Fruit fly (Drosophila melanogaster) whole organism, pupa: ENCODE data around the gene aay.

Experiments
- CG10348 ChIP-seq: fragments of 200-800 bp; sonication (Bioruptor generic); IDR thresholded peaks from 2 replicates; pipeline ENCODE4 v1.3.6; 2022; ENCODE audit warnings: missing biosample characterization, missing genetic modification characterization
- CG12605 ChIP-seq: fragments of 200-800 bp; sonication (Bioruptor generic); IDR thresholded peaks from 2 replicates; pipeline ENCODE4 v1.3.6; 2022; ENCODE audit warnings: missing biosample characterization, missing genetic modification characterization
- CG14655 ChIP-seq: fragments of 200-800 bp; sonication (Bioruptor generic); optimal IDR thresholded peaks from 3 replicates; lab custom pipeline; 2017; ENCODE audit warnings: mild to moderate bottlenecking, missing biosample characterization, missing genetic modification reagents, missing genetic modification characterization
- CG15710 ChIP-seq: fragments of 200-800 bp; sonication (Bioruptor generic); optimal IDR thresholded peaks from 2 replicates; lab custom pipeline; 2018; ENCODE audit warnings: missing biosample characterization, mild to moderate bottlenecking, missing genetic modification characterization, moderate library complexity
- CG17806 ChIP-seq: fragments of 200-800 bp; sonication (Bioruptor generic); optimal IDR thresholded peaks from 2 replicates; lab custom pipeline; 2018; ENCODE audit warnings: missing biosample characterization, mild to moderate bottlenecking, missing genetic modification characterization, moderate library complexity
- CG34367 ChIP-seq: fragments of 200-800 bp; sonication (Bioruptor generic); optimal IDR thresholded peaks from 2 replicates; lab custom pipeline; 2018; ENCODE audit warnings: missing biosample characterization, mild to moderate bottlenecking, missing genetic modification characterization
- CG4496 ChIP-seq: fragments of 200-800 bp; sonication (Bioruptor generic); IDR thresholded peaks from 3 replicates; pipeline ENCODE4 v1.3.6; 2022; ENCODE audit warnings: missing biosample characterization, missing genetic modification characterization
- CG8159 ChIP-seq: fragments of 200-800 bp; sonication (Bioruptor generic); optimal IDR thresholded peaks from 3 replicates; lab custom pipeline; 2018; ENCODE audit warnings: missing biosample characterization, mild to moderate bottlenecking, missing genetic modification characterization, moderate library complexity
- CG9948 ChIP-seq: fragments of 200-800 bp; sonication (Bioruptor generic); optimal IDR thresholded peaks from 2 replicates; lab custom pipeline; 2018; ENCODE audit warnings: missing biosample characterization, mild to moderate bottlenecking, missing genetic modification characterization, moderate library complexity
- D1 ChIP-seq: fragments of 200-800 bp; sonication (Bioruptor generic); optimal IDR thresholded peaks from 2 replicates; lab custom pipeline; 2018; ENCODE audit warnings: missing biosample characterization, mild to moderate bottlenecking, missing genetic modification characterization, moderate library complexity
- EcR ChIP-seq: fragments of 200-800 bp; sonication (Bioruptor generic); optimal IDR thresholded peaks from 3 replicates; lab custom pipeline; 2019; ENCODE audit warnings: missing biosample characterization, missing genetic modification characterization, mild to moderate bottlenecking, moderate library complexity, missing genetic modification reagents
- Pif1A ChIP-seq: fragments of 200-800 bp; sonication (Bioruptor generic); optimal IDR thresholded peaks from 3 replicates; lab custom pipeline; 2016; ENCODE audit warnings: missing biosample characterization, missing genetic modification characterization
- fd96Ca ChIP-seq: fragments of 200-800 bp; sonication (Bioruptor generic); IDR thresholded peaks from 3 replicates; pipeline ENCODE4 v1.3.6; 2022; ENCODE audit warnings: missing biosample characterization, missing genetic modification characterization

DNA sequence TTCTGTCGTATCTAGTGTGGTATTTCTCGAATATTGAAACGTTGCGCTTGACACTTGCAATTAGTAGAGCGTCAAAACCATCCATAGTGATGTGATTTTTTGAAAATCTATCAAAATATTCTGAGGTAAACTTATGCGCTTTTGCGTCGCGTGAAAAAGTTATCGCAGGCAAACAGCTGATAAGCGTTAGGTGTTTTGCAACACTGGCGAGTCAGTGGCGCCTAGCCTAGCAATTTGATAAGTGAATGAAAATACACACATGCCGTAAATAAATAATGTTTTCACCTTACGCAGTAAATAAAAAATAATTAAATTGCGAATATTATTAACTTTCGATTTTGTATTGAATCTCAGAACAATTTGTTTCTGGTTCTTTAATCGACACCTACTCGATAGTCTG lies 12.3 kb downstream of the aay start, which contains the start of gene CG42526:
- no peak for TF ChIP-seq EcR (GFP tag; lab: Kevin White, UChicago)
- no peak for TF ChIP-seq CG14655 (GFP tag; lab: Kevin White, UChicago)
- TF ChIP-seq CG8159 (tag; lab: Kevin White, UChicago): no peak
- TF ChIP-seq CG34367 (tag; lab: Kevin White, UChicago): peak; percentile 27
- TF ChIP-seq Pif1A (GFP tag; lab: Kevin White, UChicago): no peak
- no peak for TF ChIP-seq CG12605
- TF ChIP-seq CG4496: no peak
- TF ChIP-seq D1: no peak
- TF ChIP-seq CG10348 (GFP tag; lab: Robert Waterston, UW): no peak
- TF ChIP-seq fd96Ca (GFP tag; lab: Robert Waterston, UW): no peak; the same call in 2 of the 3 replicates
- TF ChIP-seq CG15710: no peak
- no peak for TF ChIP-seq CG9948
- no peak for TF ChIP-seq CG17806 (tag; lab: Kevin White, UChicago)
